Fruit fly (Drosophila melanogaster) whole organism: ENCODE measurements around the gene Jhbp16.

Experiments
- Dll ChIP-seq: fragments of >200 bp; optimal IDR thresholded peaks from 2 replicates; lab custom pipeline; 2017
- pan ChIP-seq: fragments of >200 bp; optimal IDR thresholded peaks from 2 replicates; lab custom pipeline; 2017

- TF ChIP-seq pan (no peak), Dll (lab: Kevin White, UChicago) (no peak)
Measured at dm6 chr3R:21631757-21632473, 32.3 kb upstream of the Jhbp16 start.
